Fruit fly (Drosophila melanogaster) Kc167 (cell line): Measurements from ENCODE around the gene PolrMT.

ENCODE experiments used
- Myc ChIP-seq: fragments of >200 bp; optimal IDR thresholded peaks from 2 replicates; lab custom pipeline; 2017; ENCODE audit warnings: missing external identifiers
- h ChIP-seq: fragments of >200 bp; optimal IDR thresholded peaks from 3 replicates; lab custom pipeline; 2018; ENCODE audit warnings: missing external identifiers
- insv ChIP-seq: fragments of >200 bp; optimal IDR thresholded peaks from 3 replicates; lab custom pipeline; 2018; ENCODE audit warnings: missing external identifiers

dm6 chr2L:1150554-1150953 lies 42.4 kb upstream of the PolrMT start, which contains the start of the genes Tfb4 and Vps29:
- TF ChIP-seq insv (lab: Kevin White, UChicago) = no peak
- no peak for TF ChIP-seq h (lab: Kevin White, UChicago)
- no peak for TF ChIP-seq Myc (lab: Kevin White, UChicago)
